Worm (Caenorhabditis elegans) whole organism, L4/young adult: Measurements from ENCODE around the gene K08D8.2.

Experiments
- W03F9.2 ChIP-seq: fragments of 150-350 bp; optimal IDR thresholded peaks from 2 replicates; lab custom pipeline; 2014; ENCODE audit warnings: missing biosample characterization, missing genetic modification characterization
- dao-5 ChIP-seq: sonication (generic microtip); optimal IDR thresholded peaks from 2 replicates; lab custom pipeline; 2016; ENCODE audit warnings: missing genotype, missing genetic modification characterization, moderate library complexity, missing compliant biosample characterization

- TF ChIP-seq dao-5 (tag; lab: Kevin White, UChicago) (no peak), W03F9.2 (tag; lab: Kevin White, UChicago) (no peak)
Observed at ce11 chrIV:12920553-12920952, 17.7 kb downstream of the K08D8.2 start.
